Worm (Caenorhabditis elegans) whole organism, young adult: Measurements from ENCODE around the gene srx-33.

Experiments
- F23B12.7 ChIP-seq: sonication (generic microtip); optimal IDR thresholded peaks from 2 replicates; lab custom pipeline; 2017; ENCODE audit warnings: missing genetic modification characterization, mild to moderate bottlenecking, missing compliant biosample characterization, antibody characterized with exemption, moderate library complexity; ENCODE audit not compliant: insufficient read depth
- let-526 ChIP-seq: fragments of 200-800 bp; sonication (Bioruptor generic); IDR thresholded peaks from 2 replicates; pipeline ENCODE4 v1.3.6; 2022; ENCODE audit warnings: missing genetic modification reagents, missing genetic modification characterization, missing compliant biosample characterization
- lin-35 ChIP-seq, 3 experiments: fragments of 150-350 bp in 2 of 3; sonication (generic microtip) in 1 of 3; optimal IDR thresholded peaks; 2 replicates each; lab custom pipeline; 2014 to 2018; ENCODE audit warnings: missing biosample characterization in 3 of 3, missing genetic modification characterization in 3 of 3, missing genetic modification reagents in 3 of 3

DNA sequence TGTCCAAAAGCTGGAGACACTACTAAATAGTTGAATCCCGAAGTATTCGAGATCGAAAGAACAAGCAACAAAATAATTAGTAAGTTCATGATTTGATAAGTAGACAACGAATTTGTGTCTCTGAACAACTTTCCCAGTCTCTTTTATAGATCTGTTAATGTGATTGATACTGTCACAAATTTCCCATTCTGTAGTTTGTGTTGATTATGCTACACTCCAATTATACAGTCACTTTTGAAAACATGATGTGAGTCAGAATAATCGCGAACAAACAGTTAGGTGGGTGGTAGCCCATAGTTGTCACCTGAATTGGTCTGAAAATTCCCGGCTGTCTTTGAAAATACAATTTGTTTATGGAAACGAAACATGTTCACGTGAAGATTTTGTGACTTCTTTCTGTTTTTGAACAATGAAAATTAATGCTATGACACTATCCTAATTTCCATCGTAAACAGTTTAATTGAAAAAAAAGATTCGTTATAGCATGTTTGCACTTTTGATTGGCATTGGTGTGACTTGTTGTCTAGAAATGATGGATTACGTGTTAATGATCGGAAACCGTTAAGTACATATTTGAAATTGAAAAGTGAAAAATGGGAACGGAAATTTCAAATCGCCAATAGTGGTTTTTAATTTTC, 44.9 kb upstream of the srx-33 start, which contains the start of gene ugt-41:
- TF ChIP-seq lin-35 (GFP tag; optimal IDR thresholded peaks at IDR 0.05; lab: Kevin White, UChicago), result no peak
- no peak for TF ChIP-seq F23B12.7
- TF ChIP-seq let-526 (GFP tag; lab: Robert Waterston, UW), result no peak
